Worm (Caenorhabditis elegans) whole organism, L4/young adult: ENCODE results near the gene M88.4.

ENCODE experiments used
- W03F9.2 ChIP-seq: fragments of 150-350 bp; optimal IDR thresholded peaks from 2 replicates; lab custom pipeline; 2014; ENCODE audit warnings: missing biosample characterization, missing genetic modification characterization
- him-1 ChIP-seq: sonication (generic microtip); optimal IDR thresholded peaks from 2 replicates; lab custom pipeline; 2016; ENCODE audit warnings: missing genotype, missing genetic modification reagents, missing genetic modification characterization, missing compliant biosample characterization

DNA sequence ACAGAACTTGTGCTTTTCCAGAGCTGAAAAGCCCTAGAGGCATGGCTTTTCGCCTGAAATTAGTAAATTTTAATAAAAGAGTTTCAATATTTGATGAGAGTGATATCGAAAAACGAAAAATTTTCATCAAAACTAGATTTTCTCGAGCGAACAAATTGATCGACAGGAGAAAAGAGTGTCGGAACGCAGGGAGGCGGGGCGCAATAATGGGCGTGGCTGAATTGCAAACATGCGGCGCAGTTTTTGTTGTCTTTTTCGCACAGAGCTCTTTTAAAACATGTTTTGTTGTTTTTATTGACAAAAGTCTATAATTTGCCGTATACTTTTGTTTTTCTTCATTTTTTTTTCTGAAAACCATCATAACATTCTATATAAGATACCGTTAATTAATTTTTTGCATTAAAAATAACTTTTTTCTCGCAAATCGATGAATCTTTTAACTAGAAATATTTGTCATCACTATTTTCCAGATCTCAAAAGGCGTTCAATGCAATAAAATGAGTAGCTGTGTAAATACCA, 29.6 kb downstream of the M88.4 start, which contains the start of the genes sel-5 and wdr-48:
- TF ChIP-seq him-1 (tag; lab: Kevin White, UChicago) (no peak), W03F9.2 (peak; percentile 48)
